Worm (Caenorhabditis elegans) whole organism, young adult: ENCODE measurements around the gene Y55H10A.2.
A peak's percentile ranks its signal among the peaks of the same experiment; 100 is the strongest.

Experiments
- B0035.1 ChIP-seq: sonication (generic microtip); optimal IDR thresholded peaks from 2 replicates; lab custom pipeline; 2016; ENCODE audit warnings: missing genetic modification characterization, mild to moderate bottlenecking, missing compliant biosample characterization, missing genotype, missing genetic modification reagents
- B0336.3 ChIP-seq: fragments of 200-800 bp; sonication (Bioruptor generic); IDR thresholded peaks from 2 replicates; pipeline ENCODE4 v1.3.6; 2022; ENCODE audit warnings: missing genetic modification characterization, missing compliant biosample characterization
- F10E7.11 ChIP-seq: sonication (generic microtip); optimal IDR thresholded peaks from 2 replicates; lab custom pipeline; 2017; ENCODE audit warnings: mild to moderate bottlenecking, missing genetic modification characterization, moderate library complexity, missing compliant biosample characterization
- F33H1.4 ChIP-seq: fragments of 200-800 bp; sonication (Bioruptor generic); IDR thresholded peaks from 2 replicates; pipeline ENCODE4 v1.3.6; 2022; ENCODE audit warnings: missing genetic modification reagents, missing genetic modification characterization, missing compliant biosample characterization
- F52B5.7 ChIP-seq: sonication (generic microtip); optimal IDR thresholded peaks from 2 replicates; lab custom pipeline; 2016; ENCODE audit warnings: mild to moderate bottlenecking, missing genetic modification characterization, missing compliant biosample characterization
- Y53G8AR.9 ChIP-seq: fragments of 200-800 bp; sonication (Bioruptor generic); conservative IDR thresholded peaks from 2 replicates; pipeline ENCODE4 v1.3.6; 2022; ENCODE audit warnings: missing genetic modification reagents, missing genetic modification characterization, missing compliant biosample characterization
- Y67H2A.10 ChIP-seq: fragments of 200-800 bp; sonication (Bioruptor generic); conservative IDR thresholded peaks from 2 replicates; pipeline ENCODE4 v1.3.6; 2022; ENCODE audit warnings: missing genetic modification reagents, missing genetic modification characterization, missing compliant biosample characterization
- ZK185.1 ChIP-seq: sonication (generic microtip); optimal IDR thresholded peaks from 2 replicates; lab custom pipeline; 2016; ENCODE audit warnings: mild to moderate bottlenecking, missing genetic modification characterization, missing compliant biosample characterization; ENCODE audit not compliant: poor library complexity, severe bottlenecking
- aptf-2 ChIP-seq: fragments of 200-800 bp; sonication (Bioruptor generic); conservative IDR thresholded peaks from 2 replicates; pipeline ENCODE4 v1.3.6; 2022; ENCODE audit warnings: missing genetic modification reagents, missing genetic modification characterization, missing compliant biosample characterization
- atf-7 ChIP-seq: sonication (generic microtip); optimal IDR thresholded peaks from 2 replicates; lab custom pipeline; 2017; ENCODE audit warnings: mild to moderate bottlenecking, missing genetic modification characterization, missing compliant biosample characterization
- athp-1 ChIP-seq: sonication (generic microtip); optimal IDR thresholded peaks from 2 replicates; lab custom pipeline; 2017; ENCODE audit warnings: mild to moderate bottlenecking, missing genetic modification characterization, missing compliant biosample characterization
- attf-3 ChIP-seq: fragments of 200-800 bp; sonication (Bioruptor generic); conservative IDR thresholded peaks from 2 replicates; pipeline ENCODE4 v1.3.6; 2022; ENCODE audit warnings: missing genetic modification reagents, missing genetic modification characterization, missing compliant biosample characterization
- ccch-3 ChIP-seq: fragments of 200-800 bp; sonication (Bioruptor generic); optimal IDR thresholded peaks from 2 replicates; lab custom pipeline; 2018; ENCODE audit warnings: mild to moderate bottlenecking, missing genetic modification characterization, missing compliant biosample characterization
- ceh-100 ChIP-seq: fragments of 200-800 bp; sonication (Bioruptor generic); IDR thresholded peaks from 2 replicates; pipeline ENCODE4 v1.3.6; 2022; ENCODE audit warnings: missing genetic modification reagents, missing genetic modification characterization, missing compliant biosample characterization
- ceh-27 ChIP-seq: fragments of 200-800 bp; sonication (Bioruptor generic); optimal IDR thresholded peaks from 2 replicates; lab custom pipeline; 2018; ENCODE audit warnings: mild to moderate bottlenecking, missing genetic modification characterization, moderate library complexity, missing compliant biosample characterization
- ceh-58 ChIP-seq: fragments of 200-800 bp; sonication (Bioruptor generic); IDR thresholded peaks from 2 replicates; pipeline ENCODE4 v1.3.6; 2022; ENCODE audit warnings: missing genetic modification characterization, missing compliant biosample characterization
- chd-7 ChIP-seq: sonication (generic microtip); optimal IDR thresholded peaks from 2 replicates; lab custom pipeline; 2016; ENCODE audit warnings: mild to moderate bottlenecking, missing genetic modification characterization, moderate library complexity, missing compliant biosample characterization
- die-1 ChIP-seq: sonication (generic microtip); optimal IDR thresholded peaks from 2 replicates; lab custom pipeline; 2016; ENCODE audit warnings: missing genotype, mild to moderate bottlenecking, missing genetic modification characterization, missing compliant biosample characterization
- dox-1 ChIP-seq: fragments of 200-800 bp; sonication (Bioruptor generic); IDR thresholded peaks from 2 replicates; pipeline ENCODE4 v1.3.6; 2022; ENCODE audit warnings: missing genetic modification reagents, missing genetic modification characterization, missing compliant biosample characterization
- egl-18 ChIP-seq: fragments of 200-800 bp; sonication (Bioruptor generic); IDR thresholded peaks from 2 replicates; pipeline ENCODE4 v1.3.6; 2022; ENCODE audit warnings: missing genetic modification reagents, missing genetic modification characterization, missing compliant biosample characterization
- egl-44 ChIP-seq: fragments of 200-800 bp; sonication (Bioruptor generic); IDR thresholded peaks from 2 replicates; pipeline ENCODE4 v1.3.6; 2022; ENCODE audit warnings: missing genetic modification reagents, missing genetic modification characterization, missing compliant biosample characterization
- ets-4 ChIP-seq: fragments of 200-800 bp; sonication (Bioruptor generic); optimal IDR thresholded peaks from 2 replicates; lab custom pipeline; 2018; ENCODE audit warnings: mild to moderate bottlenecking, missing genetic modification characterization, missing compliant biosample characterization
- gei-17 ChIP-seq: fragments of 200-800 bp; sonication (Bioruptor generic); optimal IDR thresholded peaks from 2 replicates; lab custom pipeline; 2018; ENCODE audit warnings: mild to moderate bottlenecking, missing genetic modification characterization, missing compliant biosample characterization
- let-526 ChIP-seq: fragments of 200-800 bp; sonication (Bioruptor generic); IDR thresholded peaks from 2 replicates; pipeline ENCODE4 v1.3.6; 2022; ENCODE audit warnings: missing genetic modification reagents, missing genetic modification characterization, missing compliant biosample characterization
- let-607 ChIP-seq, 2 experiments: fragments of 200-800 bp in 1 of 2; sonication (Bioruptor generic) in 1 of 2; sonication (generic microtip) in 1 of 2; optimal IDR thresholded peaks; 2 replicates each; lab custom pipeline; 2016 to 2018; ENCODE audit warnings: mild to moderate bottlenecking in 2 of 2, missing compliant biosample characterization in 2 of 2, missing genetic modification characterization in 2 of 2, moderate library complexity in 2 of 2, missing genotype in 1 of 2
- lin-26 ChIP-seq: fragments of 200-800 bp; sonication (Bioruptor generic); IDR thresholded peaks from 2 replicates; pipeline ENCODE4 v1.3.6; 2022; ENCODE audit warnings: missing genetic modification reagents, missing genetic modification characterization, missing compliant biosample characterization
- lir-1 ChIP-seq: fragments of 200-800 bp; sonication (Bioruptor generic); conservative IDR thresholded peaks from 2 replicates; pipeline ENCODE4 v1.3.6; 2022; ENCODE audit warnings: missing genetic modification reagents, missing genetic modification characterization, missing compliant biosample characterization
- lsl-1 ChIP-seq: fragments of 200-800 bp; sonication (Bioruptor generic); optimal IDR thresholded peaks from 2 replicates; lab custom pipeline; 2018; ENCODE audit warnings: mild to moderate bottlenecking, missing genetic modification characterization, moderate library complexity, missing compliant biosample characterization
- madf-10 ChIP-seq: sonication (generic microtip); optimal IDR thresholded peaks from 2 replicates; lab custom pipeline; 2016; ENCODE audit warnings: mild to moderate bottlenecking, missing genetic modification characterization, missing compliant biosample characterization
- madf-6 ChIP-seq: fragments of 200-800 bp; sonication (Bioruptor generic); IDR thresholded peaks from 2 replicates; pipeline ENCODE4 v1.3.6; 2022; ENCODE audit warnings: missing genetic modification reagents, missing genetic modification characterization, missing compliant biosample characterization
- mcd-1 ChIP-seq: fragments of 200-800 bp; sonication (Bioruptor generic); IDR thresholded peaks from 2 replicates; pipeline ENCODE4 v1.3.6; 2022; ENCODE audit warnings: missing genetic modification reagents, missing genetic modification characterization, missing compliant biosample characterization
- nhr-120 ChIP-seq: fragments of 200-800 bp; sonication (Bioruptor generic); IDR thresholded peaks from 2 replicates; pipeline ENCODE4 v1.3.6; 2022; ENCODE audit warnings: missing genetic modification characterization, missing compliant biosample characterization
- nhr-27 ChIP-seq: fragments of 200-800 bp; sonication (Bioruptor generic); optimal IDR thresholded peaks from 2 replicates; lab custom pipeline; 2018; ENCODE audit warnings: mild to moderate bottlenecking, missing genetic modification characterization, moderate library complexity, missing compliant biosample characterization
- nhr-80 ChIP-seq: sonication (generic microtip); optimal IDR thresholded peaks from 2 replicates; lab custom pipeline; 2016; ENCODE audit warnings: missing genetic modification characterization, missing compliant biosample characterization
- pbrm-1 ChIP-seq: fragments of 200-800 bp; sonication (Bioruptor generic); IDR thresholded peaks from 2 replicates; pipeline ENCODE4 v1.3.6; 2022; ENCODE audit warnings: missing genetic modification reagents, missing genetic modification characterization, missing compliant biosample characterization
- pha-4 ChIP-seq: fragments of 150-350 bp; sonication (generic microtip); optimal IDR thresholded peaks from 2 replicates; lab custom pipeline; 2014; ENCODE audit warnings: missing biosample characterization, missing genetic modification reagents, missing genetic modification characterization
- rcor-1 ChIP-seq: fragments of 200-800 bp; sonication (Bioruptor generic); IDR thresholded peaks from 2 replicates; pipeline ENCODE4 v1.3.6; 2022; ENCODE audit warnings: missing genetic modification reagents, missing genetic modification characterization, missing compliant biosample characterization
- repo-1 ChIP-seq: sonication (generic microtip); optimal IDR thresholded peaks from 2 replicates; lab custom pipeline; 2017; ENCODE audit warnings: mild to moderate bottlenecking, missing genetic modification characterization, missing compliant biosample characterization
- sea-2 ChIP-seq: fragments of 200-800 bp; sonication (Bioruptor generic); IDR thresholded peaks from 2 replicates; pipeline ENCODE4 v1.3.6; 2022; ENCODE audit warnings: missing genetic modification characterization, missing compliant biosample characterization
- snpc-4 ChIP-seq, 5 experiments: fragments of 150-350 bp in 1 of 5; sonication (generic microtip) in 4 of 5; optimal IDR thresholded peaks; 2 replicates each; lab custom pipeline; 2014 to 2018; ENCODE audit warnings: missing genetic modification characterization in 5 of 5, missing biosample characterization in 3 of 5, antibody characterized with exemption in 2 of 5, mild to moderate bottlenecking in 2 of 5, missing compliant biosample characterization in 2 of 5, missing genotype in 2 of 5, moderate library complexity in 2 of 5, missing genetic modification reagents in 1 of 5
- unc-130 ChIP-seq: sonication (generic microtip); optimal IDR thresholded peaks from 2 replicates; lab custom pipeline; 2016; ENCODE audit warnings: missing genetic modification reagents, missing genetic modification characterization, missing compliant biosample characterization
- zfh-2 ChIP-seq: fragments of 200-800 bp; sonication (Bioruptor generic); conservative IDR thresholded peaks from 2 replicates; pipeline ENCODE4 v1.3.6; 2022; ENCODE audit warnings: missing genetic modification reagents, missing genetic modification characterization, missing compliant biosample characterization
- ztf-22 ChIP-seq: fragments of 200-800 bp; sonication (Bioruptor generic); optimal IDR thresholded peaks from 2 replicates; lab custom pipeline; 2018; ENCODE audit warnings: mild to moderate bottlenecking, missing genetic modification characterization, moderate library complexity, missing compliant biosample characterization
- ztf-26 ChIP-seq: sonication (generic microtip); optimal IDR thresholded peaks from 2 replicates; lab custom pipeline; 2017; ENCODE audit warnings: missing genetic modification characterization, missing compliant biosample characterization

The Y55H10A.2 gene

DNA sequence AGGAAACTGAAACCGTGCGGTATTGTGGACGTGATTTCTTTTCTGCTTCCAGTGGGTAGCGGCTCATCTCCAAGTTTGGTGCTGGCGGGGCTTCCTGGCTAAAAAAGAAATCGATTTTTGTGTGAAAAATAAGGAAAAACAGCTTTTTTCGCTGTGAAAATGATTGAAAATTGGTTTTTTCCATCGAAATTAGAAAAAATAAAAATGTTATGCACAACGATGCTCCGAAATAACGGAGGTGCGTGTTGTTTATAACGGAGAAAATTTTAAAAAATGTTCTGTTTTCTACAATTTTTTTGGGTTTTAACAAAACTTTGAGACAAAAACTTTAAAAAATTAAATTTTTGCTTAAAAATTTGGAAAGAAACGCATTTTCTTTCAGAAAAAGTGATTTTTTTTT, 19.9 kb downstream of the Y55H10A.2 start:
- TF ChIP-seq attf-3 (GFP tag; lab: Robert Waterston, UW) (peak; percentile 65; the same call in 1 of the 2 replicates), chd-7 (tag; lab: Kevin White, UChicago) (no peak)

DNA sequence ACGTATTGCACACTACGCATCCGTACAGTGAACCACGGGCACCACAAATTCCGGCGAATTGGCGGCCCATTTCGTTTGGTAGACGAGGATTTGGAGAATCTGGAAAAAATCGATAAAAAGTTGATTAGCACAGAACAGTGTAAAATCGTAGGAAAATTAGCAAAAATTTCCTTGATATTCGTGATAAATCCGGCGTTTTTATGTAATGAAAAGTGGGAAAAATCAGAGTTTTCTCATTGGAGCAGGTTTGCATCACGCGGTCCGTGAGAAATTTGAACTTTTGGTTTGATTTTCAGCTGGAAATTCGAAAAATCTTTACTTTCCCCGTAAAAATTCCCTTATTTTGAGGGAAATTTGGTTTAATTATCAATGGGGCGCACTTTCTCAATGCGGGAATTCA, 20.7 kb downstream of the Y55H10A.2 start, which contains the start of gene B0546.4:
Gene B0546.4 (minus strand): TSS at position 101 of the 400 bp plus-strand sequence.
- no peak for TF ChIP-seq unc-130 (GFP tag; lab: Kevin White, UChicago)
- no peak for TF ChIP-seq atf-7 (tag; lab: Kevin White, UChicago)
- TF ChIP-seq Y67H2A.10 (GFP tag; lab: Robert Waterston, UW): no peak

DNA sequence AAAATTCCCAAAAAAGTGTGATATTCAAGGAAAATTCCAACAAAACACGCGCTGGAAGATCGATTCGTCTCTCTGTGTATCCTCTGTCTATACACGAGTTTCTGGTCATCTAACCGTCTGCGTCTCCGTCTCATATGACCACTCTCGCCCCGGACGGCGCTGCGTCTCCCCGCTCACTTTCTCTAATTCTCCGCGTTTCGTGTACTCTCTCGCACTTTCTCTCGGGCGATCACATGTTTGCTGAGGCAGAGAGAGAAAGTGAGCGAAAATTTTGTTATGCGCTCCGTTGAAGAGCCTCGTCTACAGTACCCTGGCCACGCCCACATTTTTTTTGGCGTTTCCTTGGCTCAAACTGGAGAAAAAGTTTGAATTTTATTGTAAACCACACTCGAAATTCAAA, 21.3 kb downstream of the Y55H10A.2 start:
- TF ChIP-seq gei-17 (GFP tag; lab: Kevin White, UChicago) (peak; percentile 71), repo-1 (tag; lab: Kevin White, UChicago) (peak; percentile 64), zfh-2 (GFP tag; lab: Robert Waterston, UW) (peak; percentile 98), egl-18 (GFP tag; lab: Robert Waterston, UW) (no peak), F52B5.7 (tag; lab: Kevin White, UChicago) (peak; percentile 40), F33H1.4 (0 out of 2 replicates have a peak, but pooled peaks have one; percentile 40), ztf-26 (tag; lab: Kevin White, UChicago) (peak; percentile 73), lin-26 (GFP tag; lab: Robert Waterston, UW) (peak; percentile 63; the same call in 1 of the 2 replicates), lsl-1 (peak; percentile 26), B0336.3 (GFP tag; lab: Robert Waterston, UW) (peak; percentile 92), athp-1 (peak; percentile 39), dox-1 (GFP tag; lab: Robert Waterston, UW) (peak; percentile 88), madf-10 (tag; lab: Kevin White, UChicago) (peak; percentile 71), pha-4 (tag; lab: Kevin White, UChicago) (no peak), snpc-4 (GFP tag; optimal IDR thresholded peaks at IDR 0.05; lab: Kevin White, UChicago) (no peak), snpc-4 (tag; optimal IDR thresholded peaks at IDR 0.05; lab: Kevin White, UChicago) (peak in 2 of 4 experiments; percentile 64 to 65), ets-4 (GFP tag; lab: Kevin White, UChicago) (peak; percentile 60), let-526 (GFP tag; lab: Robert Waterston, UW) (peak; percentile 83), ccch-3 (GFP tag; lab: Kevin White, UChicago) (no peak), rcor-1 (GFP tag; lab: Robert Waterston, UW) (peak; percentile 63), ztf-22 (GFP tag; lab: Kevin White, UChicago) (peak; percentile 44), egl-44 (GFP tag; lab: Robert Waterston, UW) (0 out of 2 replicates have a peak, but pooled peaks have one; percentile 58), nhr-120 (GFP tag; lab: Robert Waterston, UW) (no peak), aptf-2 (no peak), pbrm-1 (GFP tag; lab: Robert Waterston, UW) (peak; percentile 94), ceh-58 (GFP tag; lab: Robert Waterston, UW) (no peak), Y53G8AR.9 (GFP tag; lab: Robert Waterston, UW) (peak; percentile 88), mcd-1 (peak; percentile 91), nhr-27 (tag; lab: Kevin White, UChicago) (no peak), let-607 (tag; optimal IDR thresholded peaks at IDR 0.05; lab: Kevin White, UChicago) (peak in 1 of 2 experiments; percentile 50), Y67H2A.10 (GFP tag; lab: Robert Waterston, UW) (peak; percentile 59), sea-2 (no peak), ZK185.1 (tag; lab: Kevin White, UChicago) (peak; percentile 46), ceh-100 (GFP tag; lab: Robert Waterston, UW) (peak; percentile 31; the same call in 1 of the 2 replicates), ceh-27 (GFP tag; lab: Kevin White, UChicago) (peak; percentile 83), F10E7.11 (tag; lab: Kevin White, UChicago) (peak; percentile 1), madf-6 (GFP tag; lab: Robert Waterston, UW) (peak; percentile 18; the same call in 1 of the 2 replicates), die-1 (tag; lab: Kevin White, UChicago) (no peak), nhr-80 (peak; percentile 72), lir-1 (GFP tag; lab: Robert Waterston, UW) (peak; percentile 67), B0035.1 (tag; lab: Kevin White, UChicago) (peak; percentile 37)
